Fruit fly (Drosophila melanogaster) whole organism, prepupa: ENCODE measurements around the gene Slbp.

ENCODE experiments used
- Blimp-1 ChIP-seq: fragments of 200-800 bp; sonication (Bioruptor generic); optimal IDR thresholded peaks from 3 replicates; lab custom pipeline; 2017; ENCODE audit warnings: missing biosample characterization, missing genetic modification characterization, mild to moderate bottlenecking, moderate library complexity, missing genetic modification reagents
- CG10631 ChIP-seq: fragments of 200-800 bp; sonication (Bioruptor generic); optimal IDR thresholded peaks from 2 replicates; lab custom pipeline; 2016; ENCODE audit warnings: missing biosample characterization, missing genetic modification characterization
- CG11294 ChIP-seq: fragments of 200-800 bp; sonication (Bioruptor generic); IDR thresholded peaks from 2 replicates; pipeline ENCODE4 v1.3.6; 2022; ENCODE audit warnings: missing biosample characterization, missing genetic modification characterization
- CG11762 ChIP-seq: fragments of 200-800 bp; sonication (Bioruptor generic); optimal IDR thresholded peaks from 3 replicates; lab custom pipeline; 2016; ENCODE audit warnings: missing biosample characterization, missing genetic modification characterization; ENCODE audit not compliant: insufficient read depth
- CG11902 ChIP-seq: fragments of 200-800 bp; sonication (Bioruptor generic); optimal IDR thresholded peaks from 3 replicates; lab custom pipeline; 2016; ENCODE audit warnings: missing biosample characterization, missing genetic modification characterization
- CG15336 ChIP-seq: fragments of 200-800 bp; sonication (Bioruptor generic); IDR thresholded peaks from 2 replicates; pipeline ENCODE4 v1.3.6; 2022; ENCODE audit warnings: missing biosample characterization, missing genetic modification characterization
- CG1621 ChIP-seq: fragments of 200-800 bp; sonication (Bioruptor generic); optimal IDR thresholded peaks from 3 replicates; lab custom pipeline; 2018; ENCODE audit warnings: missing biosample characterization, mild to moderate bottlenecking, missing genetic modification characterization
- CG3032 ChIP-seq: fragments of 200-800 bp; optimal IDR thresholded peaks from 2 replicates; lab custom pipeline; 2019; ENCODE audit warnings: missing biosample characterization, mild to moderate bottlenecking, missing genetic modification characterization, moderate library complexity
- CG31627 ChIP-seq: fragments of 200-800 bp; sonication (Bioruptor generic); optimal IDR thresholded peaks from 3 replicates; lab custom pipeline; 2016; ENCODE audit warnings: missing biosample characterization, missing genetic modification characterization
- CG32006 ChIP-seq: fragments of 200-800 bp; sonication (Bioruptor generic); optimal IDR thresholded peaks from 3 replicates; lab custom pipeline; 2017; ENCODE audit warnings: missing biosample characterization, mild to moderate bottlenecking, missing genetic modification characterization
- CG34406 ChIP-seq: fragments of 200-800 bp; sonication (Bioruptor generic); optimal IDR thresholded peaks from 3 replicates; lab custom pipeline; 2016; ENCODE audit warnings: missing biosample characterization, missing genetic modification characterization
- CG3919 ChIP-seq: fragments of 200-800 bp; sonication (Bioruptor generic); optimal IDR thresholded peaks from 3 replicates; lab custom pipeline; 2016; ENCODE audit warnings: missing biosample characterization, missing genetic modification characterization
- CG4318 ChIP-seq: fragments of 200-800 bp; sonication (Bioruptor generic); optimal IDR thresholded peaks from 3 replicates; lab custom pipeline; 2017; ENCODE audit warnings: missing biosample characterization, mild to moderate bottlenecking, missing genetic modification characterization
- CG6163 ChIP-seq: fragments of 200-800 bp; sonication (Bioruptor generic); IDR thresholded peaks from 3 replicates; pipeline ENCODE4 v1.3.6; 2022; ENCODE audit warnings: missing biosample characterization, missing genetic modification characterization
- CG6276 ChIP-seq: fragments of 200-800 bp; sonication (Bioruptor generic); optimal IDR thresholded peaks from 2 replicates; lab custom pipeline; 2017; ENCODE audit warnings: missing biosample characterization, mild to moderate bottlenecking, missing genetic modification characterization
- CG6792 ChIP-seq: fragments of 200-800 bp; sonication (Bioruptor generic); optimal IDR thresholded peaks from 3 replicates; lab custom pipeline; 2016; ENCODE audit warnings: missing biosample characterization, missing genetic modification characterization
- CG6854 ChIP-seq: fragments of 200-800 bp; sonication (Bioruptor generic); optimal IDR thresholded peaks from 2 replicates; lab custom pipeline; 2017; ENCODE audit warnings: missing biosample characterization, mild to moderate bottlenecking, missing genetic modification characterization
- CG7368 ChIP-seq: fragments of 200-800 bp; sonication (Bioruptor generic); optimal IDR thresholded peaks from 3 replicates; lab custom pipeline; 2016; ENCODE audit warnings: missing biosample characterization, missing genetic modification characterization
- CG8119 ChIP-seq: fragments of 200-800 bp; sonication (Bioruptor generic); IDR thresholded peaks from 3 replicates; pipeline ENCODE4 v1.3.6; 2022; ENCODE audit warnings: missing biosample characterization, missing genetic modification characterization
- CG8319 ChIP-seq: fragments of 200-800 bp; sonication (Bioruptor generic); optimal IDR thresholded peaks from 3 replicates; lab custom pipeline; 2016; ENCODE audit warnings: missing biosample characterization, missing genetic modification characterization
- Eip75B ChIP-seq: fragments of 200-800 bp; sonication (Bioruptor generic); optimal IDR thresholded peaks from 3 replicates; lab custom pipeline; 2016; ENCODE audit warnings: missing biosample characterization, missing genetic modification characterization
- Eip78C ChIP-seq: fragments of 200-800 bp; sonication (Bioruptor generic); peaks from one replicate; lab custom pipeline; 2016; ENCODE audit warnings: missing biosample characterization, missing genetic modification characterization
- Ets96B ChIP-seq: fragments of 200-800 bp; optimal IDR thresholded peaks from 2 replicates; lab custom pipeline; 2019; ENCODE audit warnings: missing biosample characterization, mild to moderate bottlenecking, missing genetic modification characterization, moderate library complexity
- Gug ChIP-seq: fragments of 200-800 bp; sonication (Bioruptor generic); IDR thresholded peaks from 2 replicates; pipeline ENCODE4 v1.3.6; 2022; ENCODE audit warnings: missing biosample characterization, missing genetic modification characterization
- Hr38 ChIP-seq: sonication (Bioruptor generic); optimal IDR thresholded peaks from 2 replicates; lab custom pipeline; 2016; ENCODE audit warnings: missing biosample characterization, missing genetic modification characterization
- Hr39 ChIP-seq: fragments of 200-800 bp; sonication (Bioruptor generic); optimal IDR thresholded peaks from 2 replicates; lab custom pipeline; 2016; ENCODE audit warnings: missing biosample characterization, missing genetic modification characterization
- Sox102F ChIP-seq: fragments of 200-800 bp; sonication (Bioruptor generic); optimal IDR thresholded peaks from 2 replicates; lab custom pipeline; 2016; ENCODE audit warnings: missing biosample characterization, mild to moderate bottlenecking, missing genetic modification characterization
- Sox14 ChIP-seq: fragments of 200-800 bp; sonication (Bioruptor generic); optimal IDR thresholded peaks from 3 replicates; lab custom pipeline; 2016; ENCODE audit warnings: missing biosample characterization, missing genetic modification characterization
- achi ChIP-seq: fragments of 200-800 bp; sonication (Bioruptor generic); optimal IDR thresholded peaks from 3 replicates; lab custom pipeline; 2016; ENCODE audit warnings: missing biosample characterization, missing genetic modification characterization
- acj6 ChIP-seq: fragments of 200-800 bp; sonication (Bioruptor generic); optimal IDR thresholded peaks from 3 replicates; lab custom pipeline; 2016; ENCODE audit warnings: missing biosample characterization, missing genetic modification characterization
- cyc ChIP-seq: fragments of 200-800 bp; sonication (Bioruptor generic); optimal IDR thresholded peaks from 3 replicates; lab custom pipeline; 2016; ENCODE audit warnings: missing biosample characterization, missing genetic modification characterization
- dsx ChIP-seq: fragments of 200-800 bp; optimal IDR thresholded peaks from 3 replicates; lab custom pipeline; 2019; ENCODE audit warnings: missing biosample characterization, mild to moderate bottlenecking, missing genetic modification characterization, moderate library complexity; ENCODE audit not compliant: poor library complexity, severe bottlenecking
- eg ChIP-seq: fragments of 200-800 bp; sonication (Bioruptor generic); IDR thresholded peaks from 3 replicates; pipeline ENCODE4 v1.3.6; 2022; ENCODE audit warnings: missing biosample characterization, missing genetic modification characterization
- esn ChIP-seq: fragments of 200-800 bp; sonication (Bioruptor generic); optimal IDR thresholded peaks from 2 replicates; lab custom pipeline; 2016; ENCODE audit warnings: missing biosample characterization, mild to moderate bottlenecking, missing genetic modification characterization, moderate library complexity
- fd85E ChIP-seq: fragments of 200-800 bp; sonication (Bioruptor generic); optimal IDR thresholded peaks from 3 replicates; lab custom pipeline; 2016; ENCODE audit warnings: missing biosample characterization, missing genetic modification characterization
- fkh ChIP-seq: fragments of 200-800 bp; sonication (Bioruptor generic); optimal IDR thresholded peaks from 3 replicates; lab custom pipeline; 2017; ENCODE audit warnings: missing biosample characterization, mild to moderate bottlenecking, missing genetic modification characterization, moderate library complexity
- lz ChIP-seq: fragments of 200-800 bp; sonication (Bioruptor generic); optimal IDR thresholded peaks from 3 replicates; lab custom pipeline; 2016; ENCODE audit warnings: missing biosample characterization, missing genetic modification characterization
- net ChIP-seq: fragments of 200-800 bp; sonication (Bioruptor generic); optimal IDR thresholded peaks from 3 replicates; lab custom pipeline; 2016; ENCODE audit warnings: missing biosample characterization, missing genetic modification characterization
- pdm3 ChIP-seq: fragments of 200-800 bp; sonication (Bioruptor generic); optimal IDR thresholded peaks from 3 replicates; lab custom pipeline; 2016; ENCODE audit warnings: missing biosample characterization, missing genetic modification characterization
- salr ChIP-seq, 2 experiments: fragments of 200-800 bp; sonication (Bioruptor generic); optimal IDR thresholded peaks; 3 replicates each; lab custom pipeline; 2016 to 2018; ENCODE audit warnings: missing biosample characterization in 2 of 2, missing genetic modification characterization in 2 of 2, mild to moderate bottlenecking in 1 of 2
- ss ChIP-seq, 2 experiments: fragments of 200-800 bp; sonication (Bioruptor generic); optimal IDR thresholded peaks; 2 replicates in 1 of 2; 3 replicates in 1 of 2; lab custom pipeline; 2017 to 2018; ENCODE audit warnings: mild to moderate bottlenecking in 2 of 2, missing biosample characterization in 2 of 2, missing genetic modification characterization in 2 of 2, moderate library complexity in 1 of 2
- svp ChIP-seq: fragments of 200-800 bp; sonication (Bioruptor generic); peaks from one replicate; lab custom pipeline; 2016; ENCODE audit warnings: missing biosample characterization, missing genetic modification characterization
- topi ChIP-seq: fragments of 200-800 bp; sonication (Bioruptor generic); optimal IDR thresholded peaks from 3 replicates; lab custom pipeline; 2016; ENCODE audit warnings: missing biosample characterization, missing genetic modification characterization
- vri ChIP-seq: fragments of 200-800 bp; sonication (Bioruptor generic); optimal IDR thresholded peaks from 3 replicates; lab custom pipeline; 2016; ENCODE audit warnings: missing biosample characterization, mild to moderate bottlenecking, missing genetic modification characterization

Gene Slbp

DNA sequence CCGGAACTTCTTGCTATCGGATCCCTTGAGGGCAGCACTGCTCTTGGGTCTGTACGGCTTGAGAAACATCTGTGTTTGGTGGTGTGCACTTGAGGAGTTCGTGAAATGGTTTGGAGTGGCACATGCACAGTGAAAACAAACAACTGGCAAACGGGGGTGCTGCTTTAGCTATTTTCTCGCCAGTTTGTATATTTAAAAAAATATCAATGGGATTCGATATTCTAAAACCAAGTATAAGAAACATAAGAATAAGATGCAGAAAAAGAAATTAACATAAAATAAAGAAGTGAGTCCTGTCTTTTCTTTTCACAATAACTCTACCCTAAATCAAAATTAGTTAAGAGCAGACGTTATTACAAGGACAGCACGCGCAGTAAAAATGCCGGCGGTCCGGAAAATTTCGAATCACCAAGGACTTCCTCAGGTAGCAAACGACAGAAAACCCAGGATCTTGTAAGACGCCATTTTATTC is 1.4 kb downstream of the Slbp start, which contains the start of gene eIF2D:
Gene eIF2D, minus strand, starts transcription at position 174 of the 472 bp plus-strand sequence.
- TF ChIP-seq net (GFP tag; lab: Kevin White, UChicago) (peak; percentile 64), Blimp-1 (GFP tag; lab: Kevin White, UChicago) (no peak), Hr39 (GFP tag; lab: Kevin White, UChicago) (peak; percentile 43), lz (GFP tag; lab: Kevin White, UChicago) (peak; percentile 66), Sox14 (peak; percentile 63), CG11902 (no peak), CG6854 (GFP tag; lab: Kevin White, UChicago) (peak; percentile 3), Eip78C (GFP tag; lab: Kevin White, UChicago) (peak; percentile 86), fd85E (GFP tag; lab: Kevin White, UChicago) (no peak), CG3919 (GFP tag; lab: Kevin White, UChicago) (peak; percentile 46), cyc (GFP tag; lab: Kevin White, UChicago) (peak; percentile 50), CG32006 (no peak), vri (GFP tag; lab: Kevin White, UChicago) (no peak), Gug (peak; percentile 41; the same call in 1 of the 2 replicates), Sox102F (no peak), CG6276 (GFP tag; lab: Kevin White, UChicago) (no peak), acj6 (GFP tag; lab: Kevin White, UChicago) (peak; percentile 55), CG6163 (GFP tag; lab: Robert Waterston, UW) (peak; percentile 79), CG10631 (no peak), dsx (GFP tag; lab: Kevin White, UChicago) (peak; percentile 26), fkh (GFP tag; lab: Kevin White, UChicago) (peak; percentile 7), esn (GFP tag; lab: Kevin White, UChicago) (peak; percentile 80), eg (peak; percentile 79), CG4318 (GFP tag; lab: Kevin White, UChicago) (no peak), ss (GFP tag; optimal IDR thresholded peaks at IDR 0.05; lab: Kevin White, UChicago) (peak in 1 of 2 experiments; percentile 33), topi (GFP tag; lab: Kevin White, UChicago) (peak; percentile 67), CG31627 (GFP tag; lab: Kevin White, UChicago) (peak; percentile 62), achi (peak; percentile 64), CG8119 (peak; percentile 66; the same call in 2 of the 3 replicates), CG3032 (tag; lab: Kevin White, UChicago) (peak; percentile 68), CG7368 (GFP tag; lab: Kevin White, UChicago) (no peak), Ets96B (tag; lab: Kevin White, UChicago) (peak; percentile 46), CG1621 (peak; percentile 13), Eip75B (GFP tag; lab: Kevin White, UChicago) (peak; percentile 43), pdm3 (GFP tag; lab: Kevin White, UChicago) (no peak), CG15336 (GFP tag; lab: Robert Waterston, UW) (peak; percentile 68), CG34406 (GFP tag; lab: Kevin White, UChicago) (peak; percentile 28), CG6792 (GFP tag; lab: Kevin White, UChicago) (peak; percentile 54), svp (peak; percentile 86)

DNA sequence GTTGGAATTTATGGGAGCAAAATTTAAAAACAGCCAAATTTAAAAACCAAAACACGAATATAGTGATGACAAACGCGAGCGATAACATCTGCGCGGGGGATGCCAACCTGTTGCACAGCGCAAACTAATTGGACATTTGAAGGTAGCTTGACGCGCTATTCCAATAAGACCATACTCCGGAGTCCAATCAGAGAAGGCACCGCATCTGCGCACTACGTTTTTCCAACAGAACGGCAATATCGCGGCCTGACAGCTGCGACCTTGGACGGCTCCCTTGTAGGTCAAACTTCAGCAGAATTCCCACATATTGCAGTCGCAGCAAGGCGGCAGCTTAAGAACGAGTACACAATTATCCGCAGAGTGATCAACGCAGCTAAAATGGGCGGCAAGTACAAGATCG is 5.0 kb downstream of the Slbp start, which contains the start of the genes CG11882 and Pglym78:
Gene CG11882, minus strand, starts transcription at position 101 of the 400 bp plus-strand sequence.
Gene Pglym78, plus strand, starts transcription at position 177 of the 400 bp plus-strand sequence.
- TF ChIP-seq CG11762 (GFP tag; lab: Kevin White, UChicago) (no peak), achi (peak; percentile 100), CG11294 (GFP tag; lab: Robert Waterston, UW) (no peak), CG31627 (GFP tag; lab: Kevin White, UChicago) (peak; percentile 12), CG7368 (GFP tag; lab: Kevin White, UChicago) (no peak), lz (GFP tag; lab: Kevin White, UChicago) (peak; percentile 9), Sox14 (peak; percentile 89), svp (peak; percentile 96), esn (GFP tag; lab: Kevin White, UChicago) (peak; percentile 33), CG8319 (GFP tag; lab: Kevin White, UChicago) (no peak), Eip78C (GFP tag; lab: Kevin White, UChicago) (peak; percentile 36), salr (GFP tag; optimal IDR thresholded peaks at IDR 0.05; lab: Kevin White, UChicago) (no peak), cyc (GFP tag; lab: Kevin White, UChicago) (peak; percentile 24), ss (GFP tag; optimal IDR thresholded peaks at IDR 0.05; lab: Kevin White, UChicago) (peak in 1 of 2 experiments; percentile 27), CG3032 (tag; lab: Kevin White, UChicago) (no peak), Eip75B (GFP tag; lab: Kevin White, UChicago) (peak; percentile 80), CG1621 (peak; percentile 93), Ets96B (tag; lab: Kevin White, UChicago) (no peak), CG6163 (GFP tag; lab: Robert Waterston, UW) (peak; percentile 57; the same call in 2 of the 3 replicates), Hr38 (no peak), Hr39 (GFP tag; lab: Kevin White, UChicago) (peak; percentile 94)
